Fruit fly (Drosophila melanogaster) whole organism, embryonic: Measurements from ENCODE around the gene CG17187.

Experiments used
- CG12236 ChIP-seq: fragments of 200-800 bp; sonication (Bioruptor generic); optimal IDR thresholded peaks from 2 replicates; lab custom pipeline; 2016; ENCODE audit warnings: missing biosample characterization, missing genetic modification characterization
- CG14710 ChIP-seq: fragments of 200-800 bp; sonication (Bioruptor generic); optimal IDR thresholded peaks from 3 replicates; lab custom pipeline; 2019; ENCODE audit warnings: missing biosample characterization, mild to moderate bottlenecking, missing genetic modification characterization, moderate library complexity
- CG18619 ChIP-seq: fragments of 200-800 bp; sonication (Bioruptor generic); optimal IDR thresholded peaks from 3 replicates; lab custom pipeline; 2017; ENCODE audit warnings: missing biosample characterization, mild to moderate bottlenecking, missing genetic modification characterization
- CG18764 ChIP-seq: fragments of 200-800 bp; sonication (Bioruptor generic); optimal IDR thresholded peaks from 3 replicates; lab custom pipeline; 2016; ENCODE audit warnings: missing biosample characterization, missing genetic modification characterization
- CG30431 ChIP-seq: fragments of 200-800 bp; sonication (Bioruptor generic); optimal IDR thresholded peaks from 2 replicates; lab custom pipeline; 2017; ENCODE audit warnings: missing biosample characterization, missing genetic modification characterization
- CG6689 ChIP-seq: fragments of 200-800 bp; sonication (Bioruptor generic); IDR thresholded peaks from 2 replicates; pipeline ENCODE4 v1.3.6; 2022; ENCODE audit warnings: missing biosample characterization, missing genetic modification characterization
- Dip2 ChIP-seq: fragments of 200-800 bp; sonication (Bioruptor generic); IDR thresholded peaks from 2 replicates; pipeline ENCODE4 v1.3.6; 2022; ENCODE audit warnings: missing biosample characterization, missing genetic modification characterization
- Usf ChIP-seq: fragments of 200-800 bp; sonication (Bioruptor generic); optimal IDR thresholded peaks from 2 replicates; lab custom pipeline; 2017; ENCODE audit warnings: missing genotype, missing biosample characterization, missing genetic modification characterization
- fd102C ChIP-seq: fragments of 200-800 bp; sonication (Bioruptor generic); optimal IDR thresholded peaks from 2 replicates; lab custom pipeline; 2018; ENCODE audit warnings: missing biosample characterization, mild to moderate bottlenecking, missing genetic modification characterization, moderate library complexity
- fru ChIP-seq: fragments of >200 bp; optimal IDR thresholded peaks from 2 replicates; lab custom pipeline; 2017
- kni ChIP-seq: fragments of 200-800 bp; sonication (Bioruptor generic); optimal IDR thresholded peaks from 3 replicates; lab custom pipeline; 2017; ENCODE audit warnings: mild to moderate bottlenecking, missing biosample characterization, missing genetic modification reagents, missing genetic modification characterization
- schlank ChIP-seq: fragments of 200-800 bp; sonication (Bioruptor generic); optimal IDR thresholded peaks from 2 replicates; lab custom pipeline; 2018; ENCODE audit warnings: missing biosample characterization, mild to moderate bottlenecking, missing genetic modification characterization

DNA sequence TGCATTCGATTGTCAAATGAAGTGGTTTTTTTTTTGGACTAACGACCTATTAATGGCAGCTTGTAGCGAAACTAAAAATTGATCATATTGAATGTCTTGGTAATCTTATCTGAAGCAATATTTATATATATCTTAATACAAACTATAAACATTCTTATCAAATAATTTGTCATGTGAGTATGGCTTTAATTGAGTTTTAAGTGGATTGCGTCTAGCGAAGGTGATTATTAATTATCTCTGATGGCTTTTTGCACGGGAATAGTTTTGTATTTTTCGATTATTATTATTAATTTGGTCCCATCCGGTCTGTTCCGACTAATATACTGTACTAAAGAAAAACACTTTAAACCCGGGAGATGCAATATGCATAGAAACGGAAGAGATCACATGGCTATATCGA, 15.2 kb upstream of the CG17187 start:
- TF ChIP-seq fd102C (GFP tag; lab: Kevin White, UChicago) (no peak), kni (no peak), CG12236 (GFP tag; lab: Kevin White, UChicago) (no peak), CG14710 (no peak), CG18764 (GFP tag; lab: Kevin White, UChicago) (no peak), CG6689 (no peak), fru (lab: Kevin White, UChicago) (no peak), CG18619 (GFP tag; lab: Kevin White, UChicago) (no peak), Dip2 (GFP tag; lab: Robert Waterston, UW) (no peak), Usf (GFP tag; lab: Kevin White, UChicago) (no peak), schlank (tag; lab: Kevin White, UChicago) (no peak), CG30431 (no peak)
